Comparison of ENCODE assay signal across 5 worm cellular contexts in the genomic region with DNA sequence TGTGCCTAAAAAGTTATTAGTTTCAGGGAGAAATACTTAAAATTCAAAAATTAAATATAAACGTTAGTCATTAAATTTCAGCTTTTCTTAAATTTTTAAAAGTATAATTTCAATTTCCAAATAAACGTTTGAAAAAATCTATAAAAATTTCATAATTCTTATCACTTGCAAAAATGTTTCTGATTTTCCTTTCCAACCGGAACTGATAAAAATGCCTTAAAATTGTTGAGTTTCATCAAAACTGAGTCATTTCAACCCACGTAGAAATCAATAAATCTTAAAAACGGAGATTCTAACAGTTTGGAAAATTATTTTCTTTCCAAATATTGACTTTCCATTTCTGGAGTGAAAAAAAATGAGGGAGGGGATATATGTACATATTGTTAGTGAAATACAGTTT.
TF ChIP-seq lines count a peak whose summit lies in the region.

No protein-coding gene starts in this region.

TF ChIP-seq in whole organism, L1 larva, 84 proteins besides CTCF, POLR2A, EP300 and RAD21:
- peak; percentile 22 for TF ChIP-seq tlp-1 (tag; optimal IDR thresholded peaks at IDR 0.05; lab: Kevin White, UChicago)
- no peak for TF ChIP-seq dpl-1 (GFP tag; optimal IDR thresholded peaks at IDR 0.05; lab: Kevin White, UChicago)
- peak; percentile 28 for TF ChIP-seq elt-2 (tag; optimal IDR thresholded peaks at IDR 0.05; lab: Kevin White, UChicago)
- no peak for TF ChIP-seq hlh-4 (tag; optimal IDR thresholded peaks at IDR 0.05; lab: Kevin White, UChicago)
- TF ChIP-seq ces-1 (GFP tag; optimal IDR thresholded peaks at IDR 0.05; lab: Kevin White, UChicago), result no peak

TF ChIP-seq in whole organism, L2 larva, 48 proteins besides CTCF, POLR2A, EP300 and RAD21:
- TF ChIP-seq lin-11 (tag; optimal IDR thresholded peaks at IDR 0.05; lab: Kevin White, UChicago), result no peak
- TF ChIP-seq zag-1 (tag; optimal IDR thresholded peaks at IDR 0.05; lab: Kevin White, UChicago), result no peak
- peak; percentile 96 for TF ChIP-seq fos-1 (tag; optimal IDR thresholded peaks at IDR 0.05; lab: Kevin White, UChicago)
- no peak for TF ChIP-seq nhr-77 (tag; optimal IDR thresholded peaks at IDR 0.05; lab: Kevin White, UChicago)
- TF ChIP-seq nhr-25 (tag; optimal IDR thresholded peaks at IDR 0.05; lab: Kevin White, UChicago), result no peak
- no peak for TF ChIP-seq nhr-12 (tag; optimal IDR thresholded peaks at IDR 0.05; lab: Kevin White, UChicago)

TF ChIP-seq in whole organism, L3 larva, 47 proteins besides CTCF, POLR2A, EP300 and RAD21:
- no peak for TF ChIP-seq nfya-1 (tag; optimal IDR thresholded peaks at IDR 0.05; lab: Kevin White, UChicago; ENCODE audit: insufficient read depth)
- TF ChIP-seq elt-3 (tag; optimal IDR thresholded peaks at IDR 0.05; lab: Kevin White, UChicago), result no peak
- no peak for TF ChIP-seq eor-1 (tag; optimal IDR thresholded peaks at IDR 0.05; lab: Kevin White, UChicago)
- TF ChIP-seq fos-1 (tag; optimal IDR thresholded peaks at IDR 0.05; lab: Kevin White, UChicago), result no peak
- no peak for TF ChIP-seq nhr-28 (tag; optimal IDR thresholded peaks at IDR 0.05; lab: Kevin White, UChicago)
- peak; percentile 10 for TF ChIP-seq pqm-1 (tag; optimal IDR thresholded peaks at IDR 0.05; lab: Kevin White, UChicago)
- no peak for TF ChIP-seq ceh-28 (tag; optimal IDR thresholded peaks at IDR 0.05; lab: Kevin White, UChicago)
- TF ChIP-seq unc-62 (GFP tag; optimal IDR thresholded peaks at IDR 0.05; lab: Kevin White, UChicago), result no peak
- no peak for TF ChIP-seq aly-2 (tag; optimal IDR thresholded peaks at IDR 0.05; lab: Kevin White, UChicago)
- no peak for TF ChIP-seq nhr-11 (tag; optimal IDR thresholded peaks at IDR 0.05; lab: Kevin White, UChicago)
- no peak for TF ChIP-seq nhr-77 (tag; optimal IDR thresholded peaks at IDR 0.05; lab: Kevin White, UChicago)
- peak; percentile 53 for TF ChIP-seq elt-2 (tag; optimal IDR thresholded peaks at IDR 0.05; lab: Kevin White, UChicago)
- no peak for TF ChIP-seq ceh-82 (tag; optimal IDR thresholded peaks at IDR 0.05; lab: Kevin White, UChicago)
- no peak for TF ChIP-seq ama-1 (optimal IDR thresholded peaks at IDR 0.05; lab: Kevin White, UChicago)
- TF ChIP-seq nhr-25 (tag; optimal IDR thresholded peaks at IDR 0.05; lab: Kevin White, UChicago), result no peak
- no peak for TF ChIP-seq lin-15B (tag; optimal IDR thresholded peaks at IDR 0.05; lab: Kevin White, UChicago)
- no peak for TF ChIP-seq tbx-2 (tag; optimal IDR thresholded peaks at IDR 0.05; lab: Kevin White, UChicago)
- TF ChIP-seq nhr-23 (tag; optimal IDR thresholded peaks at IDR 0.05; lab: Kevin White, UChicago), result no peak
- no peak for TF ChIP-seq egl-5 (tag; optimal IDR thresholded peaks at IDR 0.05; lab: Kevin White, UChicago)
- TF ChIP-seq hmg-11 (tag; optimal IDR thresholded peaks at IDR 0.05; lab: Kevin White, UChicago), result no peak
- TF ChIP-seq pha-4 (tag; optimal IDR thresholded peaks at IDR 0.05; lab: Kevin White, UChicago), result peak; percentile 4
- TF ChIP-seq lsy-12 (tag; optimal IDR thresholded peaks at IDR 0.05; lab: Kevin White, UChicago), result no peak
- no peak for TF ChIP-seq lin-39 (tag; optimal IDR thresholded peaks at IDR 0.05; lab: Kevin White, UChicago)
- TF ChIP-seq mdl-1 (tag; optimal IDR thresholded peaks at IDR 0.05; lab: Kevin White, UChicago), result no peak
- no peak for TF ChIP-seq fkh-10 (GFP tag; optimal IDR thresholded peaks at IDR 0.05; lab: Kevin White, UChicago)

TF ChIP-seq in whole organism, L4 larva, 104 proteins besides CTCF, POLR2A, EP300 and RAD21:
- no peak for TF ChIP-seq ctbp-1 (GFP tag; IDR thresholded peaks at IDR 0.05; lab: Robert Waterston, UW)
- TF ChIP-seq F49E8.2 (tag; optimal IDR thresholded peaks at IDR 0.05; lab: Kevin White, UChicago; ENCODE audit: borderline replicate concordance), result no peak
- no peak for TF ChIP-seq dmd-9 (GFP tag; IDR thresholded peaks at IDR 0.05; lab: Robert Waterston, UW)
- TF ChIP-seq spr-3 (GFP tag; optimal IDR thresholded peaks at IDR 0.05; lab: Kevin White, UChicago), result no peak
- no peak for TF ChIP-seq hmg-1.1 (GFP tag; IDR thresholded peaks at IDR 0.05; lab: Robert Waterston, UW)
- no peak for TF ChIP-seq nhr-42 (GFP tag; IDR thresholded peaks at IDR 0.05; lab: Robert Waterston, UW)
- TF ChIP-seq daf-16 (GFP tag; optimal IDR thresholded peaks at IDR 0.05; lab: Kevin White, UChicago), result no peak
- peak; percentile 42 for TF ChIP-seq daf-16 (tag; optimal IDR thresholded peaks at IDR 0.05; lab: Kevin White, UChicago)
- no peak for TF ChIP-seq Y75B8A.6 (GFP tag; IDR thresholded peaks at IDR 0.05; lab: Robert Waterston, UW)
- TF ChIP-seq lin-29 (GFP tag; IDR thresholded peaks at IDR 0.05; lab: Robert Waterston, UW), result no peak
- TF ChIP-seq dve-1 (tag; optimal IDR thresholded peaks at IDR 0.05; lab: Kevin White, UChicago; ENCODE audit: insufficient read depth), result peak; percentile 31
- no peak for TF ChIP-seq lin-13 (GFP tag; optimal IDR thresholded peaks at IDR 0.05; lab: Kevin White, UChicago)
- no peak for TF ChIP-seq daf-19 (GFP tag; conservative IDR thresholded peaks at IDR 0.05; lab: Robert Waterston, UW)
- TF ChIP-seq dmd-6 (GFP tag; IDR thresholded peaks at IDR 0.05; lab: Robert Waterston, UW), result peak; percentile 18; the same call in 1 of the 2 replicates
- TF ChIP-seq vab-7 (GFP tag; IDR thresholded peaks at IDR 0.05; lab: Robert Waterston, UW), result no peak
TF ChIP-seq in whole organism, L4 larva: peak in this region for 3.

TF ChIP-seq in whole organism, young adult, 124 proteins besides CTCF, POLR2A, EP300 and RAD21:
- TF ChIP-seq lin-26 (GFP tag; IDR thresholded peaks at IDR 0.05; lab: Robert Waterston, UW) (no peak), xnd-1 (tag; optimal IDR thresholded peaks at IDR 0.05; lab: Kevin White, UChicago) (no peak), nhr-80 (tag; optimal IDR thresholded peaks at IDR 0.05; lab: Kevin White, UChicago) (peak; percentile 19), Y53F4B.3 (GFP tag; IDR thresholded peaks at IDR 0.05; lab: Robert Waterston, UW) (no peak), Y67H2A.10 (GFP tag; conservative IDR thresholded peaks at IDR 0.05; lab: Robert Waterston, UW) (no peak)
